Fruit fly (Drosophila melanogaster) whole organism, embryonic: Measurements from ENCODE around the gene bys.
A peak's percentile ranks its signal among the peaks of the same experiment; 100 is the strongest.

Source experiments
- CG11695 ChIP-seq: fragments of 200-800 bp; sonication (Bioruptor generic); IDR thresholded peaks from 3 replicates; pipeline ENCODE4 v1.3.6; 2022; ENCODE audit warnings: missing biosample characterization, missing genetic modification characterization
- CG12744 ChIP-seq: fragments of 200-800 bp; sonication (Bioruptor generic); optimal IDR thresholded peaks from 2 replicates; lab custom pipeline; 2016; ENCODE audit warnings: missing biosample characterization, missing genetic modification characterization
- CG13287 ChIP-seq: fragments of 200-800 bp; sonication (Bioruptor generic); IDR thresholded peaks from 2 replicates; pipeline ENCODE4 v1.3.6; 2022; ENCODE audit warnings: missing biosample characterization, missing genetic modification characterization; ENCODE audit not compliant: partially characterized antibody
- CG14441 ChIP-seq: fragments of 200-800 bp; sonication (Bioruptor generic); IDR thresholded peaks from 2 replicates; pipeline ENCODE4 v1.3.6; 2022; ENCODE audit warnings: missing biosample characterization, missing genetic modification characterization
- CG15073 ChIP-seq: fragments of 200-800 bp; sonication (Bioruptor generic); optimal IDR thresholded peaks from 2 replicates; lab custom pipeline; 2016; ENCODE audit warnings: missing biosample characterization, missing genetic modification characterization
- CG15514 ChIP-seq: fragments of 200-800 bp; sonication (Bioruptor generic); optimal IDR thresholded peaks from 3 replicates; lab custom pipeline; 2017; ENCODE audit warnings: missing biosample characterization, missing genetic modification characterization, mild to moderate bottlenecking, moderate library complexity, missing genetic modification reagents
- CG1603 ChIP-seq: fragments of 200-800 bp; sonication (Bioruptor generic); optimal IDR thresholded peaks from 2 replicates; lab custom pipeline; 2019; ENCODE audit warnings: missing biosample characterization, mild to moderate bottlenecking, missing genetic modification characterization, moderate library complexity
- CG18764 ChIP-seq: fragments of 200-800 bp; sonication (Bioruptor generic); optimal IDR thresholded peaks from 3 replicates; lab custom pipeline; 2016; ENCODE audit warnings: missing biosample characterization, missing genetic modification characterization
- CG2199 ChIP-seq: fragments of 200-800 bp; sonication (Bioruptor generic); IDR thresholded peaks from 3 replicates; pipeline ENCODE4 v1.3.6; 2022; ENCODE audit warnings: missing biosample characterization, missing genetic modification characterization
- CG32532 ChIP-seq: fragments of 200-800 bp; sonication (Bioruptor generic); IDR thresholded peaks from 2 replicates; pipeline ENCODE4 v1.3.6; 2022; ENCODE audit warnings: missing biosample characterization, missing genetic modification characterization
- CG32772 ChIP-seq: fragments of 200-800 bp; sonication (Bioruptor generic); IDR thresholded peaks from 2 replicates; pipeline ENCODE4 v1.3.6; 2022; ENCODE audit warnings: missing biosample characterization, missing genetic modification characterization
- CG34224 ChIP-seq: fragments of 200-800 bp; sonication (Bioruptor generic); IDR thresholded peaks from 3 replicates; pipeline ENCODE4 v1.3.6; 2022; ENCODE audit warnings: missing biosample characterization, missing genetic modification characterization; ENCODE audit not compliant: partially characterized antibody
- CG7786 ChIP-seq: fragments of 200-800 bp; sonication (Bioruptor generic); optimal IDR thresholded peaks from 2 replicates; lab custom pipeline; 2016; ENCODE audit warnings: missing biosample characterization, missing genetic modification characterization
- CG7987 ChIP-seq: fragments of 200-800 bp; sonication (Bioruptor generic); optimal IDR thresholded peaks from 2 replicates; lab custom pipeline; 2018; ENCODE audit warnings: missing biosample characterization, mild to moderate bottlenecking, missing genetic modification characterization, moderate library complexity
- CG8359 ChIP-seq: fragments of 200-800 bp; sonication (Bioruptor generic); optimal IDR thresholded peaks from 2 replicates; lab custom pipeline; 2017; ENCODE audit warnings: missing biosample characterization, mild to moderate bottlenecking, missing genetic modification characterization, borderline replicate concordance
- CG9932 ChIP-seq: fragments of 200-800 bp; sonication (Bioruptor generic); IDR thresholded peaks from 2 replicates; pipeline ENCODE4 v1.3.6; 2022; ENCODE audit warnings: missing biosample characterization, missing genetic modification characterization
- Eip74EF ChIP-seq, 2 experiments: fragments of 200-800 bp in 1 of 2; fragments of >200 bp in 1 of 2; sonication (Bioruptor generic) in 1 of 2; optimal IDR thresholded peaks; 2 replicates each; lab custom pipeline; 2017 to 2019; ENCODE audit warnings: missing biosample characterization in 2 of 2, missing genetic modification characterization in 2 of 2, mild to moderate bottlenecking in 1 of 2, moderate library complexity in 1 of 2
- Elba2 ChIP-seq: fragments of 200-800 bp; sonication (Bioruptor generic); optimal IDR thresholded peaks from 3 replicates; lab custom pipeline; 2016; ENCODE audit warnings: missing biosample characterization, missing genetic modification characterization
- Hr3 ChIP-seq: fragments of 200-800 bp; sonication (Bioruptor generic); optimal IDR thresholded peaks from 3 replicates; lab custom pipeline; 2016; ENCODE audit warnings: missing biosample characterization, missing genetic modification characterization
- Lim3 ChIP-seq: fragments of 200-800 bp; sonication (Bioruptor generic); IDR thresholded peaks from 2 replicates; pipeline ENCODE4 v1.3.6; 2022; ENCODE audit warnings: missing biosample characterization, missing genetic modification characterization
- NK7.1 ChIP-seq: fragments of 200-800 bp; sonication (Bioruptor generic); optimal IDR thresholded peaks from 3 replicates; lab custom pipeline; 2016; ENCODE audit warnings: missing biosample characterization, missing genetic modification characterization
- Nf-YB ChIP-seq: fragments of 200-800 bp; sonication (Bioruptor generic); optimal IDR thresholded peaks from 3 replicates; lab custom pipeline; 2019; ENCODE audit warnings: missing biosample characterization, mild to moderate bottlenecking, missing genetic modification characterization, moderate library complexity
- NfI ChIP-seq: fragments of 200-800 bp; sonication (Bioruptor generic); optimal IDR thresholded peaks from 3 replicates; lab custom pipeline; 2018; ENCODE audit warnings: missing biosample characterization, mild to moderate bottlenecking, missing genetic modification characterization, moderate library complexity
- Opbp ChIP-seq: fragments of 200-800 bp; sonication (Bioruptor generic); IDR thresholded peaks from 3 replicates; pipeline ENCODE4 v1.3.6; 2022; ENCODE audit warnings: missing biosample characterization, missing genetic modification characterization; ENCODE audit not compliant: partially characterized antibody
- PHDP ChIP-seq: fragments of 200-800 bp; sonication (Bioruptor generic); optimal IDR thresholded peaks from 3 replicates; lab custom pipeline; 2018; ENCODE audit warnings: missing biosample characterization, mild to moderate bottlenecking, missing genetic modification characterization, moderate library complexity
- Ptx1 ChIP-seq: fragments of 200-800 bp; sonication (Bioruptor generic); IDR thresholded peaks from 2 replicates; pipeline ENCODE4 v1.3.6; 2022; ENCODE audit warnings: missing biosample characterization, missing genetic modification characterization
- Side ChIP-seq: fragments of 200-800 bp; sonication (Bioruptor generic); optimal IDR thresholded peaks from 2 replicates; lab custom pipeline; 2016; ENCODE audit warnings: missing biosample characterization, missing genetic modification characterization
- ase ChIP-seq: fragments of 200-800 bp; sonication (Bioruptor generic); IDR thresholded peaks from 3 replicates; pipeline ENCODE4 v1.3.6; 2022; ENCODE audit warnings: missing biosample characterization, missing genetic modification characterization
- ato ChIP-seq: fragments of 200-800 bp; sonication (Bioruptor generic); IDR thresholded peaks from 2 replicates; pipeline ENCODE4 v1.3.6; 2022; ENCODE audit warnings: missing biosample characterization, missing genetic modification characterization; ENCODE audit not compliant: partially characterized antibody
- az2 ChIP-seq: fragments of 200-800 bp; sonication (Bioruptor generic); optimal IDR thresholded peaks from 3 replicates; lab custom pipeline; 2016; ENCODE audit warnings: missing biosample characterization, missing genetic modification characterization
- crc ChIP-seq: fragments of 200-800 bp; sonication (Bioruptor generic); optimal IDR thresholded peaks from 2 replicates; lab custom pipeline; 2016; ENCODE audit warnings: missing biosample characterization, missing genetic modification characterization
- dm ChIP-seq: fragments of 200-800 bp; sonication (Bioruptor generic); optimal IDR thresholded peaks from 3 replicates; lab custom pipeline; 2016; ENCODE audit warnings: missing biosample characterization, missing genetic modification characterization
- dmrt11E ChIP-seq: fragments of 200-800 bp; sonication (Bioruptor generic); optimal IDR thresholded peaks from 3 replicates; lab custom pipeline; 2018; ENCODE audit warnings: missing biosample characterization, mild to moderate bottlenecking, missing genetic modification characterization, moderate library complexity
- emc ChIP-seq: fragments of 200-800 bp; sonication (Bioruptor generic); optimal IDR thresholded peaks from 2 replicates; lab custom pipeline; 2016; ENCODE audit warnings: missing biosample characterization, missing genetic modification characterization
- exex ChIP-seq: fragments of 200-800 bp; sonication (Bioruptor generic); optimal IDR thresholded peaks from 4 replicates; lab custom pipeline; 2018; ENCODE audit warnings: missing biosample characterization, mild to moderate bottlenecking, missing genetic modification characterization, moderate library complexity
- fd3F ChIP-seq: fragments of 200-800 bp; sonication (Bioruptor generic); optimal IDR thresholded peaks from 2 replicates; lab custom pipeline; 2018; ENCODE audit warnings: missing biosample characterization, mild to moderate bottlenecking, missing genetic modification characterization, moderate library complexity
- hkb ChIP-seq, 2 experiments: fragments of 200-800 bp in 1 of 2; fragments of >200 bp in 1 of 2; sonication (Bioruptor generic) in 1 of 2; IDR thresholded peaks in 1 of 2; optimal IDR thresholded peaks in 1 of 2; 2 replicates each; pipeline versions ENCODE4 v1.3.6 to Lab custom; 2017 to 2022; ENCODE audit warnings: missing biosample characterization in 1 of 2, missing genetic modification characterization in 1 of 2
- klu ChIP-seq: fragments of 200-800 bp; sonication (Bioruptor generic); IDR thresholded peaks from 2 replicates; pipeline ENCODE4 v1.3.6; 2022; ENCODE audit warnings: missing biosample characterization, missing genetic modification characterization
- knrl ChIP-seq: fragments of 200-800 bp; sonication (Bioruptor generic); IDR thresholded peaks from 3 replicates; pipeline ENCODE4 v1.3.6; 2022; ENCODE audit warnings: missing biosample characterization, missing genetic modification characterization; ENCODE audit not compliant: partially characterized antibody
- maf-S ChIP-seq: fragments of 200-800 bp; sonication (Bioruptor generic); optimal IDR thresholded peaks from 2 replicates; lab custom pipeline; 2016; ENCODE audit warnings: missing biosample characterization, missing genetic modification characterization
- nmo ChIP-seq: fragments of 200-800 bp; sonication (Bioruptor generic); optimal IDR thresholded peaks from 2 replicates; lab custom pipeline; 2018; ENCODE audit warnings: missing biosample characterization, mild to moderate bottlenecking, missing genetic modification characterization, moderate library complexity
- pho ChIP-seq: fragments of 200-800 bp; sonication (Bioruptor generic); optimal IDR thresholded peaks from 2 replicates; lab custom pipeline; 2016; ENCODE audit warnings: missing biosample characterization, missing genetic modification characterization
- pum ChIP-seq: fragments of 200-800 bp; sonication (Bioruptor generic); optimal IDR thresholded peaks from 2 replicates; lab custom pipeline; 2016; ENCODE audit warnings: missing biosample characterization, missing genetic modification characterization
- sim ChIP-seq: fragments of 200-800 bp; sonication (Bioruptor generic); IDR thresholded peaks from 2 replicates; pipeline ENCODE4 v1.3.6; 2022; ENCODE audit warnings: missing biosample characterization, missing genetic modification characterization
- sima ChIP-seq: fragments of 200-800 bp; sonication (Bioruptor generic); optimal IDR thresholded peaks from 2 replicates; lab custom pipeline; 2016; ENCODE audit warnings: missing biosample characterization, missing genetic modification characterization
- so ChIP-seq: fragments of 200-800 bp; sonication (Bioruptor generic); IDR thresholded peaks from 3 replicates; pipeline ENCODE4 v1.3.6; 2022; ENCODE audit warnings: missing biosample characterization, missing genetic modification characterization
- trem ChIP-seq: fragments of 200-800 bp; optimal IDR thresholded peaks from 3 replicates; lab custom pipeline; 2019; ENCODE audit warnings: missing biosample characterization, mild to moderate bottlenecking, missing genetic modification characterization, moderate library complexity
- yki ChIP-seq: fragments of >200 bp; optimal IDR thresholded peaks from 3 replicates; lab custom pipeline; 2018

Gene bys

dm6 chrX:7888386-7889024 is 13.2 kb upstream of the bys start, which contains the start of gene Acat1 (continued):
- TF ChIP-seq exex (tag; lab: Kevin White, UChicago) (peak; percentile 12), CG13287 (peak; percentile 62), ase (GFP tag; lab: Robert Waterston, UW) (no peak), Lim3 (GFP tag; lab: Robert Waterston, UW) (no peak), pho (GFP tag; lab: Kevin White, UChicago) (peak; percentile 40), NfI (GFP tag; lab: Kevin White, UChicago) (peak; percentile 48), knrl (GFP tag; lab: Robert Waterston, UW) (peak; percentile 35; the same call in 1 of the 3 replicates), CG12744 (GFP tag; lab: Kevin White, UChicago) (peak; percentile 28), trem (tag; lab: Kevin White, UChicago) (peak; percentile 52), nmo (GFP tag; lab: Kevin White, UChicago) (peak; percentile 66), CG1603 (no peak), Ptx1 (GFP tag; lab: Robert Waterston, UW) (peak; percentile 72), pum (GFP tag; lab: Kevin White, UChicago) (peak; percentile 27), dmrt11E (tag; lab: Kevin White, UChicago) (peak; percentile 51), yki (lab: Kevin White, UChicago) (no peak), az2 (peak; percentile 49), CG32532 (peak; percentile 72), so (GFP tag; lab: Robert Waterston, UW) (0 out of 3 replicates have a peak, but pooled peaks have one; percentile 12), sima (GFP tag; lab: Kevin White, UChicago) (no peak), Opbp (GFP tag; lab: Robert Waterston, UW) (peak; percentile 20; the same call in 1 of the 3 replicates), CG7987 (peak; percentile 19), CG7786 (GFP tag; lab: Kevin White, UChicago) (peak; percentile 40), PHDP (tag; lab: Kevin White, UChicago) (peak; percentile 61), NK7.1 (peak; percentile 38), emc (GFP tag; lab: Kevin White, UChicago) (no peak), CG34224 (GFP tag; lab: Robert Waterston, UW) (peak; percentile 58; the same call in 2 of the 3 replicates), maf-S (GFP tag; lab: Kevin White, UChicago) (peak; percentile 2), Elba2 (GFP tag; lab: Kevin White, UChicago) (peak; percentile 91), dm (GFP tag; lab: Kevin White, UChicago) (peak; percentile 32), CG11695 (GFP tag; lab: Robert Waterston, UW) (peak; percentile 47; the same call in 1 of the 3 replicates), CG2199 (GFP tag; lab: Robert Waterston, UW) (0 out of 3 replicates have a peak, but pooled peaks have one; percentile 15), Nf-YB (peak; percentile 39), CG32772 (GFP tag; lab: Robert Waterston, UW) (0 out of 2 replicates have a peak, but pooled peaks have one; percentile 5), CG8359 (no peak), Hr3 (GFP tag; lab: Kevin White, UChicago) (peak; percentile 35), CG18764 (peak; percentile 15), crc (GFP tag; lab: Kevin White, UChicago) (peak; percentile 1), CG15073 (GFP tag; lab: Kevin White, UChicago) (no peak), ato (0 out of 2 replicates have a peak, but pooled peaks have one; percentile 14), fd3F (GFP tag; lab: Kevin White, UChicago) (no peak), klu (GFP tag; lab: Robert Waterston, UW) (peak; percentile 32; the same call in 1 of the 2 replicates), CG14441 (GFP tag; lab: Robert Waterston, UW) (peak; percentile 58), CG9932 (GFP tag; lab: Robert Waterston, UW) (peak; percentile 57), Side (GFP tag; lab: Kevin White, UChicago) (peak; percentile 33), sim (GFP tag; lab: Robert Waterston, UW) (no peak), hkb (optimal IDR thresholded peaks at IDR 0.05; lab: Kevin White, UChicago) (no peak), hkb (GFP tag; IDR thresholded peaks at IDR 0.05; lab: Robert Waterston, UW) (peak; percentile 80), Eip74EF (GFP tag; optimal IDR thresholded peaks at IDR 0.05; lab: Kevin White, UChicago) (no peak), CG15514 (GFP tag; lab: Kevin White, UChicago) (peak; percentile 66)
